Fruit fly (Drosophila melanogaster) whole organism, embryonic: ENCODE measurements around the gene Zip88E.

Experiments
- ATbp ChIP-seq: fragments of 200-800 bp; sonication (Bioruptor generic); optimal IDR thresholded peaks from 2 replicates; lab custom pipeline; 2017; ENCODE audit warnings: missing biosample characterization, mild to moderate bottlenecking, missing genetic modification characterization, missing genetic modification reagents
- Asciz ChIP-seq: fragments of 200-800 bp; sonication (Bioruptor generic); optimal IDR thresholded peaks from 2 replicates; lab custom pipeline; 2017; ENCODE audit warnings: missing biosample characterization, mild to moderate bottlenecking, missing genetic modification characterization, missing genetic modification reagents
- Atf-2 ChIP-seq: fragments of 200-800 bp; sonication (Bioruptor generic); optimal IDR thresholded peaks from 2 replicates; lab custom pipeline; 2016; ENCODE audit warnings: missing biosample characterization, missing genetic modification characterization
- B-H1 ChIP-seq: fragments of 200-800 bp; sonication (Bioruptor generic); IDR thresholded peaks from 3 replicates; pipeline ENCODE4 v1.3.6; 2022; ENCODE audit warnings: missing biosample characterization, missing genetic modification characterization
- B-H2 ChIP-seq: fragments of 200-800 bp; sonication (Bioruptor generic); optimal IDR thresholded peaks from 2 replicates; lab custom pipeline; 2018; ENCODE audit warnings: missing biosample characterization, mild to moderate bottlenecking, missing genetic modification characterization
- CG11504 ChIP-seq: fragments of 200-800 bp; sonication (Bioruptor generic); optimal IDR thresholded peaks from 3 replicates; lab custom pipeline; 2019; ENCODE audit warnings: missing biosample characterization, mild to moderate bottlenecking, missing genetic modification characterization, moderate library complexity
- CG11560 ChIP-seq: fragments of 200-800 bp; sonication (Bioruptor generic); IDR thresholded peaks from 3 replicates; pipeline ENCODE4 v1.3.6; 2022; ENCODE audit warnings: missing biosample characterization, missing genetic modification characterization
- CG14014 ChIP-seq: fragments of 200-800 bp; sonication (Bioruptor generic); IDR thresholded peaks from 2 replicates; pipeline ENCODE4 v1.3.6; 2022; ENCODE audit warnings: missing biosample characterization, missing genetic modification characterization
- CG15011 ChIP-seq: fragments of 200-800 bp; sonication (Bioruptor generic); optimal IDR thresholded peaks from 3 replicates; lab custom pipeline; 2018; ENCODE audit warnings: missing biosample characterization, mild to moderate bottlenecking, missing genetic modification characterization
- CG1603 ChIP-seq: fragments of 200-800 bp; sonication (Bioruptor generic); optimal IDR thresholded peaks from 2 replicates; lab custom pipeline; 2019; ENCODE audit warnings: missing biosample characterization, mild to moderate bottlenecking, missing genetic modification characterization, moderate library complexity
- CG17328 ChIP-seq: fragments of 200-800 bp; sonication (Bioruptor generic); IDR thresholded peaks from 2 replicates; pipeline ENCODE4 v1.3.6; 2022; ENCODE audit warnings: missing biosample characterization, missing genetic modification characterization
- CG17361 ChIP-seq: fragments of 200-800 bp; sonication (Bioruptor generic); IDR thresholded peaks from 3 replicates; pipeline ENCODE4 v1.3.6; 2022; ENCODE audit warnings: missing biosample characterization, missing genetic modification characterization
- CG30020 ChIP-seq: fragments of 200-800 bp; optimal IDR thresholded peaks from 2 replicates; lab custom pipeline; 2019; ENCODE audit warnings: missing biosample characterization, mild to moderate bottlenecking, missing genetic modification characterization, moderate library complexity
- CG3065 ChIP-seq: fragments of 200-800 bp; sonication (Bioruptor generic); optimal IDR thresholded peaks from 2 replicates; lab custom pipeline; 2016; ENCODE audit warnings: missing biosample characterization, missing genetic modification characterization
- CG31224 ChIP-seq: fragments of 200-800 bp; sonication (Bioruptor generic); IDR thresholded peaks from 2 replicates; pipeline ENCODE4 v1.3.6; 2022; ENCODE audit warnings: missing biosample characterization, missing genetic modification characterization
- CG31365 ChIP-seq: fragments of 200-800 bp; sonication (Bioruptor generic); optimal IDR thresholded peaks from 2 replicates; lab custom pipeline; 2018; ENCODE audit warnings: missing biosample characterization, mild to moderate bottlenecking, missing genetic modification characterization
- CG32532 ChIP-seq: fragments of 200-800 bp; sonication (Bioruptor generic); IDR thresholded peaks from 2 replicates; pipeline ENCODE4 v1.3.6; 2022; ENCODE audit warnings: missing biosample characterization, missing genetic modification characterization
- CG32767 ChIP-seq: fragments of 200-800 bp; sonication (Bioruptor generic); IDR thresholded peaks from 2 replicates; pipeline ENCODE4 v1.3.6; 2022; ENCODE audit warnings: missing biosample characterization, missing genetic modification characterization
- CG3726 ChIP-seq: fragments of 200-800 bp; sonication (Bioruptor generic); IDR thresholded peaks from 3 replicates; pipeline ENCODE4, ENCODE4 v1.3.6; 2022; ENCODE audit warnings: missing biosample characterization, missing genetic modification characterization
- CG4617 ChIP-seq: fragments of 200-800 bp; sonication (Bioruptor generic); optimal IDR thresholded peaks from 3 replicates; lab custom pipeline; 2016; ENCODE audit warnings: missing biosample characterization, missing genetic modification characterization, borderline replicate concordance
- CG7928 ChIP-seq: fragments of 200-800 bp; sonication (Bioruptor generic); optimal IDR thresholded peaks from 2 replicates; lab custom pipeline; 2017; ENCODE audit warnings: missing biosample characterization, mild to moderate bottlenecking, missing genetic modification characterization
- CG8290 ChIP-seq, 3 experiments: fragments of 200-800 bp; sonication (Bioruptor generic); optimal IDR thresholded peaks; 2 replicates each; lab custom pipeline; 2016 to 2019; ENCODE audit warnings: missing biosample characterization in 3 of 3, missing genetic modification characterization in 3 of 3, mild to moderate bottlenecking in 2 of 3, moderate library complexity in 1 of 3
- CG8944 ChIP-seq: fragments of 200-800 bp; sonication (Bioruptor generic); optimal IDR thresholded peaks from 3 replicates; lab custom pipeline; 2016; ENCODE audit warnings: missing biosample characterization, missing genetic modification characterization
- CG9797 ChIP-seq: fragments of 200-800 bp; sonication (Bioruptor generic); optimal IDR thresholded peaks from 3 replicates; lab custom pipeline; 2018; ENCODE audit warnings: missing biosample characterization, mild to moderate bottlenecking, missing genetic modification characterization
- CG9817 ChIP-seq: fragments of 200-800 bp; sonication (Bioruptor generic); optimal IDR thresholded peaks from 2 replicates; lab custom pipeline; 2018; ENCODE audit warnings: missing biosample characterization, mild to moderate bottlenecking, missing genetic modification characterization, moderate library complexity
- D19A ChIP-seq: fragments of 200-800 bp; optimal IDR thresholded peaks from 3 replicates; lab custom pipeline; 2019; ENCODE audit warnings: missing biosample characterization, mild to moderate bottlenecking, missing genetic modification characterization, moderate library complexity
- Dip2 ChIP-seq: fragments of 200-800 bp; sonication (Bioruptor generic); IDR thresholded peaks from 2 replicates; pipeline ENCODE4 v1.3.6; 2022; ENCODE audit warnings: missing biosample characterization, missing genetic modification characterization
- Dref ChIP-seq: fragments of 200-800 bp; sonication (Bioruptor generic); IDR thresholded peaks from 2 replicates; pipeline ENCODE4 v1.3.6; 2022; ENCODE audit warnings: missing biosample characterization, missing genetic modification characterization
- Drgx ChIP-seq: fragments of 200-800 bp; sonication (Bioruptor generic); IDR thresholded peaks from 2 replicates; pipeline ENCODE4 v1.3.6; 2022; ENCODE audit warnings: missing biosample characterization, missing genetic modification characterization
- Max ChIP-seq: fragments of 200-800 bp; sonication (Bioruptor generic); optimal IDR thresholded peaks from 2 replicates; lab custom pipeline; 2016; ENCODE audit warnings: missing biosample characterization, mild to moderate bottlenecking, missing genetic modification characterization
- Rfx ChIP-seq: fragments of 200-800 bp; sonication (Bioruptor generic); IDR thresholded peaks from 2 replicates; pipeline ENCODE4 v1.3.6; 2022; ENCODE audit warnings: missing biosample characterization, missing genetic modification characterization
- Ssrp ChIP-seq: fragments of 200-800 bp; sonication (Bioruptor generic); optimal IDR thresholded peaks from 2 replicates; lab custom pipeline; 2018; ENCODE audit warnings: missing biosample characterization, mild to moderate bottlenecking, missing genetic modification characterization, moderate library complexity
- az2 ChIP-seq: fragments of 200-800 bp; sonication (Bioruptor generic); optimal IDR thresholded peaks from 3 replicates; lab custom pipeline; 2016; ENCODE audit warnings: missing biosample characterization, missing genetic modification characterization
- ci ChIP-seq: fragments of 200-800 bp; sonication (Bioruptor generic); IDR thresholded peaks from 3 replicates; pipeline ENCODE4 v1.3.6; 2022; ENCODE audit warnings: missing biosample characterization, missing genetic modification characterization
- dan ChIP-seq: fragments of 200-800 bp; sonication (Bioruptor generic); IDR thresholded peaks from 2 replicates; pipeline ENCODE4 v1.3.6; 2022; ENCODE audit warnings: missing biosample characterization, missing genetic modification characterization
- dm ChIP-seq: fragments of 200-800 bp; sonication (Bioruptor generic); optimal IDR thresholded peaks from 3 replicates; lab custom pipeline; 2016; ENCODE audit warnings: missing biosample characterization, missing genetic modification characterization
- ewg ChIP-seq: fragments of 200-800 bp; sonication (Bioruptor generic); optimal IDR thresholded peaks from 3 replicates; lab custom pipeline; 2017; ENCODE audit warnings: mild to moderate bottlenecking, missing biosample characterization, missing genetic modification reagents, missing genetic modification characterization
- exex ChIP-seq: fragments of 200-800 bp; sonication (Bioruptor generic); optimal IDR thresholded peaks from 4 replicates; lab custom pipeline; 2018; ENCODE audit warnings: missing biosample characterization, mild to moderate bottlenecking, missing genetic modification characterization, moderate library complexity
- grau ChIP-seq: fragments of 200-800 bp; optimal IDR thresholded peaks from 3 replicates; lab custom pipeline; 2019; ENCODE audit warnings: missing biosample characterization, mild to moderate bottlenecking, missing genetic modification characterization, moderate library complexity
- jing ChIP-seq: fragments of 200-800 bp; sonication (Bioruptor generic); optimal IDR thresholded peaks from 2 replicates; lab custom pipeline; 2018; ENCODE audit warnings: missing biosample characterization, mild to moderate bottlenecking, missing genetic modification characterization
- lov ChIP-seq, 2 experiments: fragments of 200-800 bp in 1 of 2; fragments of >200 bp in 1 of 2; sonication (Bioruptor generic) in 1 of 2; IDR thresholded peaks in 1 of 2; optimal IDR thresholded peaks in 1 of 2; 2 replicates in 1 of 2; 3 replicates in 1 of 2; pipeline versions ENCODE4 v1.3.6 to Lab custom; 2017 to 2022; ENCODE audit warnings: missing biosample characterization in 1 of 2, missing genetic modification characterization in 1 of 2
- luna ChIP-seq: fragments of 200-800 bp; sonication (Bioruptor generic); optimal IDR thresholded peaks from 2 replicates; lab custom pipeline; 2016; ENCODE audit warnings: missing biosample characterization, missing genetic modification characterization
- nerfin-2 ChIP-seq: fragments of 200-800 bp; sonication (Bioruptor generic); IDR thresholded peaks from 2 replicates; pipeline ENCODE4 v1.3.6; 2022; ENCODE audit warnings: missing biosample characterization, missing genetic modification characterization; ENCODE audit not compliant: partially characterized antibody
- pfk ChIP-seq: fragments of 200-800 bp; sonication (Bioruptor generic); optimal IDR thresholded peaks from 2 replicates; lab custom pipeline; 2018; ENCODE audit warnings: missing biosample characterization, mild to moderate bottlenecking, missing genetic modification characterization, moderate library complexity
- pnt ChIP-seq: fragments of 200-800 bp; sonication (Bioruptor generic); optimal IDR thresholded peaks from 3 replicates; lab custom pipeline; 2016; ENCODE audit warnings: missing biosample characterization, missing genetic modification characterization
- psq ChIP-seq: fragments of 200-800 bp; sonication (Bioruptor generic); optimal IDR thresholded peaks from 2 replicates; lab custom pipeline; 2017; ENCODE audit warnings: missing biosample characterization, missing genetic modification characterization
- scrt ChIP-seq: fragments of 200-800 bp; sonication (Bioruptor generic); optimal IDR thresholded peaks from 2 replicates; lab custom pipeline; 2018; ENCODE audit warnings: missing biosample characterization, mild to moderate bottlenecking, missing genetic modification characterization, moderate library complexity
- sug ChIP-seq: fragments of 200-800 bp; optimal IDR thresholded peaks from 2 replicates; lab custom pipeline; 2019; ENCODE audit warnings: missing biosample characterization, mild to moderate bottlenecking, missing genetic modification characterization, moderate library complexity
- trh ChIP-seq: fragments of 200-800 bp; sonication (Bioruptor generic); optimal IDR thresholded peaks from 2 replicates; lab custom pipeline; 2016; ENCODE audit warnings: missing biosample characterization, missing genetic modification characterization
- wor ChIP-seq: fragments of 200-800 bp; sonication (Bioruptor generic); IDR thresholded peaks from 2 replicates; pipeline ENCODE4 v1.3.6; 2022; ENCODE audit warnings: missing biosample characterization, missing genetic modification characterization

Zip88E gene

DNA sequence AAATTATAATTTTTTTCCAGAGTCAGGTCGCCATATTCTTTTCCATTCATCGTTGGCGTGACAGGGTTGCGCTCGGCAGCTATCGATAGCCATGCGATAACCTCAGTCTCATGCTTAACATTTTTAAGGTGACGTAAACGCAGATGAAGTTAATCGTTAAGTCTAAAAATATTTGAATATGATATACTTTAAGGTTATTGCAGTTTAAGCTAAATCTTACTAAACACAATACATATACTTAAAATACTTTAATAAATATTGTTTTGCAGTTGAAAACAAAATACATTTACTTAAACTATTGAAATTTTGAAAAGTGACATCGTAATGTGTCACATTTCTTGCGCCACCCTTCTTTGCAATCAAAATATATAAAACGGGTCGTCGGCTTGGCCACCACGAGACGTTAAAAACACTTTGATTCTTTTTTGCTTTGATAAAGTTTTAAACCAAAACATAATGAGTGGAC is 6.7 kb downstream of the Zip88E start, which contains the start of the genes Cp190 and CG4338 (continued):
- TF ChIP-seq dm (GFP tag; lab: Kevin White, UChicago) = peak; percentile 89
- peak; percentile 65 for TF ChIP-seq luna (GFP tag; lab: Kevin White, UChicago)
- TF ChIP-seq CG9817 (tag; lab: Kevin White, UChicago) = peak; percentile 99
- peak; percentile 53; the same call in 1 of the 2 replicates for TF ChIP-seq nerfin-2 (GFP tag; lab: Robert Waterston, UW)
- peak; percentile 92 for TF ChIP-seq exex (tag; lab: Kevin White, UChicago)
- TF ChIP-seq Max = peak; percentile 98
- peak; percentile 93 for TF ChIP-seq scrt
- TF ChIP-seq Atf-2 (GFP tag; lab: Kevin White, UChicago) = peak; percentile 91
- TF ChIP-seq dan (GFP tag; lab: Robert Waterston, UW) = peak; percentile 90
- TF ChIP-seq pfk = peak; percentile 70
- TF ChIP-seq trh = peak; percentile 95
- TF ChIP-seq jing (GFP tag; lab: Kevin White, UChicago) = peak; percentile 92
- TF ChIP-seq B-H1 = peak; percentile 91
- peak; percentile 83 for TF ChIP-seq pnt
- peak; percentile 99 for TF ChIP-seq B-H2
- TF ChIP-seq Dref (GFP tag; lab: Robert Waterston, UW) = peak; percentile 94
- TF ChIP-seq az2 (GFP tag; lab: Kevin White, UChicago) = peak; percentile 98
- TF ChIP-seq CG15011 (GFP tag; lab: Kevin White, UChicago) = peak; percentile 96
- TF ChIP-seq CG17328 (GFP tag; lab: Robert Waterston, UW) = peak; percentile 96
- peak; percentile 91 for TF ChIP-seq psq (GFP tag; lab: Kevin White, UChicago)
- peak; percentile 97 for TF ChIP-seq CG14014
- TF ChIP-seq CG32532 (GFP tag; lab: Robert Waterston, UW) = peak; percentile 98
- TF ChIP-seq ewg (GFP tag; lab: Kevin White, UChicago) = peak; percentile 94
- peak; percentile 94 for TF ChIP-seq CG31224
- peak; percentile 93 for TF ChIP-seq CG30020 (tag; lab: Kevin White, UChicago)
- TF ChIP-seq CG11504 = peak; percentile 97
- peak; percentile 99 for TF ChIP-seq sug (tag; lab: Kevin White, UChicago)
- TF ChIP-seq CG1603 (tag; lab: Kevin White, UChicago) = peak; percentile 92
- no peak for TF ChIP-seq lov (optimal IDR thresholded peaks at IDR 0.05; lab: Kevin White, UChicago)
- TF ChIP-seq lov (GFP tag; IDR thresholded peaks at IDR 0.05; lab: Robert Waterston, UW) = peak; percentile 94
- peak; percentile 98 for TF ChIP-seq CG4617 (GFP tag; lab: Kevin White, UChicago)
- TF ChIP-seq ci (GFP tag; lab: Robert Waterston, UW) = peak; percentile 95
- peak; percentile 97 for TF ChIP-seq Rfx (GFP tag; lab: Robert Waterston, UW)
- TF ChIP-seq CG31365 (tag; lab: Kevin White, UChicago) = peak; percentile 85
- peak; percentile 98 for TF ChIP-seq grau (tag; lab: Kevin White, UChicago)
- TF ChIP-seq CG9797 (GFP tag; lab: Kevin White, UChicago) = peak; percentile 71
- peak; percentile 96 for TF ChIP-seq ATbp (GFP tag; lab: Kevin White, UChicago)
- peak; percentile 99 for TF ChIP-seq Ssrp (tag; lab: Kevin White, UChicago)
- peak; percentile 96 for TF ChIP-seq D19A
- peak; percentile 99 for TF ChIP-seq CG17361 (GFP tag; lab: Robert Waterston, UW)
- peak; percentile 90 for TF ChIP-seq CG11560 (tag; lab: Robert Waterston, UW)
- TF ChIP-seq CG8290 (GFP tag; optimal IDR thresholded peaks at IDR 0.05; lab: Kevin White, UChicago) = peak; percentile 96
- TF ChIP-seq CG8290 (tag; optimal IDR thresholded peaks at IDR 0.05; lab: Kevin White, UChicago) = peak; percentile 90
- TF ChIP-seq CG32767 = peak; percentile 96
- TF ChIP-seq Dip2 (GFP tag; lab: Robert Waterston, UW) = peak; percentile 75
- TF ChIP-seq CG7928 (GFP tag; lab: Kevin White, UChicago) = peak; percentile 80
- peak; percentile 84 for TF ChIP-seq CG8944 (GFP tag; lab: Kevin White, UChicago)
- peak; percentile 95 for TF ChIP-seq Drgx (GFP tag; lab: Robert Waterston, UW)
- TF ChIP-seq CG3065 (GFP tag; lab: Kevin White, UChicago) = peak; percentile 95
- TF ChIP-seq CG3726 (GFP tag; lab: Robert Waterston, UW) = peak; percentile 96
- peak; percentile 95 for TF ChIP-seq wor (GFP tag; lab: Robert Waterston, UW)
- TF ChIP-seq Asciz = peak; percentile 96
